Fruit fly (Drosophila melanogaster) whole organism, adult: ENCODE data around the gene Stt3A.

Experiments
- CG11617 ChIP-seq: fragments of 200-800 bp; sonication (Bioruptor generic); optimal IDR thresholded peaks from 2 replicates; lab custom pipeline; 2017; ENCODE audit warnings: mild to moderate bottlenecking, missing biosample characterization, missing genetic modification reagents, missing genetic modification characterization
- CG12768 ChIP-seq: fragments of 200-800 bp; sonication (Bioruptor generic); optimal IDR thresholded peaks from 2 replicates; lab custom pipeline; 2017; ENCODE audit warnings: missing biosample characterization, missing genetic modification characterization, mild to moderate bottlenecking, moderate library complexity, missing genetic modification reagents
- CG14711 ChIP-seq: fragments of 200-800 bp; sonication (Bioruptor generic); optimal IDR thresholded peaks from 2 replicates; lab custom pipeline; 2018; ENCODE audit warnings: missing biosample characterization, mild to moderate bottlenecking, missing genetic modification characterization, moderate library complexity
- CG33017 ChIP-seq: fragments of 200-800 bp; sonication (Bioruptor generic); optimal IDR thresholded peaks from 2 replicates; lab custom pipeline; 2018; ENCODE audit warnings: missing biosample characterization, mild to moderate bottlenecking, missing genetic modification characterization, moderate library complexity
- CG7045 ChIP-seq: fragments of 200-800 bp; sonication (Bioruptor generic); optimal IDR thresholded peaks from 2 replicates; lab custom pipeline; 2017; ENCODE audit warnings: missing biosample characterization, mild to moderate bottlenecking, missing genetic modification characterization
- CG7101 ChIP-seq: fragments of 200-800 bp; sonication (Bioruptor generic); optimal IDR thresholded peaks from 2 replicates; lab custom pipeline; 2018; ENCODE audit warnings: missing biosample characterization, mild to moderate bottlenecking, missing genetic modification characterization, moderate library complexity
- Clk ChIP-seq: fragments of 200-800 bp; sonication (Bioruptor generic); optimal IDR thresholded peaks from 2 replicates; lab custom pipeline; 2017; ENCODE audit warnings: missing biosample characterization, missing genetic modification characterization
- Crg-1 ChIP-seq: fragments of 200-800 bp; sonication (Bioruptor generic); optimal IDR thresholded peaks from 2 replicates; lab custom pipeline; 2016; ENCODE audit warnings: missing biosample characterization, missing genetic modification characterization
- cic ChIP-seq: fragments of 200-800 bp; sonication (Bioruptor generic); optimal IDR thresholded peaks from 2 replicates; lab custom pipeline; 2017; ENCODE audit warnings: missing biosample characterization, mild to moderate bottlenecking, missing genetic modification characterization, moderate library complexity
- ovo ChIP-seq: fragments of 200-800 bp; sonication (Bioruptor generic); optimal IDR thresholded peaks from 2 replicates; lab custom pipeline; 2016; ENCODE audit warnings: missing biosample characterization, missing genetic modification characterization
- tj ChIP-seq: fragments of 200-800 bp; sonication (Bioruptor generic); optimal IDR thresholded peaks from 3 replicates; lab custom pipeline; 2017; ENCODE audit warnings: missing biosample characterization, mild to moderate bottlenecking, missing genetic modification characterization, moderate library complexity
- toe ChIP-seq: fragments of 200-800 bp; sonication (Bioruptor generic); optimal IDR thresholded peaks from 2 replicates; lab custom pipeline; 2016; ENCODE audit warnings: missing biosample characterization, missing genetic modification characterization

- TF ChIP-seq CG11617 (GFP tag; lab: Kevin White, UChicago): no peak
- TF ChIP-seq Crg-1 (GFP tag; lab: Kevin White, UChicago): no peak
- TF ChIP-seq tj: peak; percentile 98
- no peak for TF ChIP-seq CG14711 (tag; lab: Kevin White, UChicago)
- TF ChIP-seq Clk (GFP tag; lab: Kevin White, UChicago): no peak
- no peak for TF ChIP-seq ovo (GFP tag; lab: Kevin White, UChicago)
- TF ChIP-seq toe: no peak
- TF ChIP-seq CG33017 (tag; lab: Kevin White, UChicago): no peak
- TF ChIP-seq CG12768: no peak
- TF ChIP-seq CG7101 (tag; lab: Kevin White, UChicago): no peak
- no peak for TF ChIP-seq cic (GFP tag; lab: Kevin White, UChicago)
- no peak for TF ChIP-seq CG7045 (GFP tag; lab: Kevin White, UChicago)
These were observed 20.0 kb upstream of the Stt3A start for dm6 chrX:21073641-21074328.
